Worm (Caenorhabditis elegans): ENCODE results near the gene unc-129.

unc-129 gene

ce11 chrIV:8992786-8993185, 12.4 kb downstream of the unc-129 start, which contains the start of gene mltn-12:
TSS of gene mltn-12 (plus strand) at chrIV:8993086.
- TF ChIP-seq mxl-3 (GFP tag; optimal IDR thresholded peaks at IDR 0.05) (no peak), Y105C5A.15 (GFP tag; IDR thresholded peaks at IDR 0.05) (no peak), zag-1 (tag; optimal IDR thresholded peaks at IDR 0.05) (no peak), mxl-2 (GFP tag; conservative IDR thresholded peaks at IDR 0.05) (no peak), Y48G9A.11 (GFP tag; IDR thresholded peaks at IDR 0.05) (no peak), ctbp-1 (GFP tag; IDR thresholded peaks at IDR 0.05) (no peak), dpl-1 (GFP tag; optimal IDR thresholded peaks at IDR 0.05) (no peak)

- no peak for TF ChIP-seq daf-16 (GFP tag; optimal IDR thresholded peaks at IDR 0.05)
- TF ChIP-seq daf-16 (tag; optimal IDR thresholded peaks at IDR 0.05): peak; percentile 49
- no peak for TF ChIP-seq hlh-11 (tag; optimal IDR thresholded peaks at IDR 0.05)
- peak; percentile 44 for TF ChIP-seq dve-1 (tag; optimal IDR thresholded peaks at IDR 0.05; ENCODE audit: insufficient read depth)
- 0 out of 2 replicates have a peak, but pooled peaks have one; percentile 35 for TF ChIP-seq hmg-1.1 (GFP tag; IDR thresholded peaks at IDR 0.05)
- TF ChIP-seq cey-2 (tag; optimal IDR thresholded peaks at IDR 0.05; ENCODE audit: borderline replicate concordance, insufficient read depth): no peak
- TF ChIP-seq nhr-28 (tag; optimal IDR thresholded peaks at IDR 0.05): peak; percentile 7
- TF ChIP-seq ceh-44 (GFP tag; IDR thresholded peaks at IDR 0.05): no peak
- TF ChIP-seq rbr-2 (tag; optimal IDR thresholded peaks at IDR 0.05): no peak
- TF ChIP-seq gei-8 (GFP tag; optimal IDR thresholded peaks at IDR 0.05): no peak
- no peak for TF ChIP-seq lim-7 (GFP tag; IDR thresholded peaks at IDR 0.05)
- TF ChIP-seq zip-11 (GFP tag; IDR thresholded peaks at IDR 0.05): no peak
Observed at ce11 chrIV:8986761-8987316, 18.4 kb downstream of the unc-129 start, which contains the start of gene bre-1. TSS of gene bre-1 (plus strand) at chrIV:8987266.

- TF ChIP-seq F49E8.2 (tag; optimal IDR thresholded peaks at IDR 0.05; ENCODE audit: borderline replicate concordance): no peak
- TF ChIP-seq daf-19 (GFP tag; conservative IDR thresholded peaks at IDR 0.05): no peak
- TF ChIP-seq zag-1 (tag; optimal IDR thresholded peaks at IDR 0.05): no peak
- no peak for TF ChIP-seq nhr-42 (GFP tag; IDR thresholded peaks at IDR 0.05)
- TF ChIP-seq tra-1 (GFP tag; IDR thresholded peaks at IDR 0.05): no peak
- no peak for TF ChIP-seq ctbp-1 (GFP tag; IDR thresholded peaks at IDR 0.05)
- no peak for TF ChIP-seq mxl-3 (GFP tag; optimal IDR thresholded peaks at IDR 0.05)
- TF ChIP-seq nhr-41 (GFP tag; IDR thresholded peaks at IDR 0.05): no peak
Observed at ce11 chrIV:8984566-8984965, 20.6 kb downstream of the unc-129 start, which contains the start of gene nstp-1. TSS of gene nstp-1 (plus strand) at chrIV:8984866.

ce11 chrIV:8979695-8980094, 25.5 kb downstream of the unc-129 start, which contains the start of gene col-119:
TSS of gene col-119 (minus strand) at chrIV:8979795.
- TF ChIP-seq dpl-1 (GFP tag; optimal IDR thresholded peaks at IDR 0.05): no peak
- no peak for TF ChIP-seq php-3 (GFP tag; IDR thresholded peaks at IDR 0.05)
- no peak for TF ChIP-seq egl-43 (GFP tag; IDR thresholded peaks at IDR 0.05)
- no peak for TF ChIP-seq nhr-237 (tag; optimal IDR thresholded peaks at IDR 0.05)
- TF ChIP-seq ceh-82 (tag; optimal IDR thresholded peaks at IDR 0.05): no peak
- no peak for TF ChIP-seq tra-1 (GFP tag; IDR thresholded peaks at IDR 0.05)
- peak; percentile 16; the same call in 1 of the 2 replicates for TF ChIP-seq dmd-6 (GFP tag; IDR thresholded peaks at IDR 0.05)
- TF ChIP-seq nhr-41 (GFP tag; IDR thresholded peaks at IDR 0.05): no peak
- no peak for TF ChIP-seq ama-1 (optimal IDR thresholded peaks at IDR 0.05)
- no peak for TF ChIP-seq lir-3 (tag; optimal IDR thresholded peaks at IDR 0.05)
- TF ChIP-seq aha-1 (tag): peak; percentile 18
- no peak for TF ChIP-seq lim-7 (GFP tag; IDR thresholded peaks at IDR 0.05)
- no peak for TF ChIP-seq snpc-1.2 (GFP tag; IDR thresholded peaks at IDR 0.05)
- no peak for TF ChIP-seq zfp-3 (GFP tag; conservative IDR thresholded peaks at IDR 0.05)
- no peak for TF ChIP-seq dve-1 (tag; optimal IDR thresholded peaks at IDR 0.05; ENCODE audit: insufficient read depth)
- no peak for TF ChIP-seq hlh-11 (tag; optimal IDR thresholded peaks at IDR 0.05)
- peak; percentile 22 for TF ChIP-seq nhr-76 (tag; optimal IDR thresholded peaks at IDR 0.05)
- TF ChIP-seq ces-1 (GFP tag; optimal IDR thresholded peaks at IDR 0.05): no peak
- TF ChIP-seq skn-1 (tag; optimal IDR thresholded peaks at IDR 0.05): no peak
- TF ChIP-seq Y48G9A.11 (GFP tag; IDR thresholded peaks at IDR 0.05): no peak
- no peak for TF ChIP-seq jun-1 (tag; optimal IDR thresholded peaks at IDR 0.05)
- TF ChIP-seq zip-11 (GFP tag; IDR thresholded peaks at IDR 0.05): no peak
- TF ChIP-seq spr-1 (tag; optimal IDR thresholded peaks at IDR 0.05): no peak
- TF ChIP-seq lin-38 (GFP tag; IDR thresholded peaks at IDR 0.05): no peak
- peak; percentile 38 for TF ChIP-seq cey-2 (tag; optimal IDR thresholded peaks at IDR 0.05; ENCODE audit: borderline replicate concordance, insufficient read depth)
- TF ChIP-seq F44E2.7 (GFP tag; IDR thresholded peaks at IDR 0.05): no peak
- TF ChIP-seq F10B5.3 (tag; optimal IDR thresholded peaks at IDR 0.05): no peak
- no peak for TF ChIP-seq pqm-1 (tag; optimal IDR thresholded peaks at IDR 0.05)
- no peak for TF ChIP-seq nhr-77 (tag; optimal IDR thresholded peaks at IDR 0.05)
- TF ChIP-seq nhr-111 (GFP tag; optimal IDR thresholded peaks at IDR 0.05): no peak

All from whole organism, L4 larva.